Worm (Caenorhabditis elegans) whole organism, L4 larva: Measurements from ENCODE around the gene eak-7.

ENCODE experiments used
- D1046.2 ChIP-seq: fragments of 200-800 bp; sonication (Bioruptor generic); IDR thresholded peaks from 2 replicates; pipeline ENCODE4 v1.3.6; 2022; ENCODE audit warnings: missing genetic modification characterization, missing compliant biosample characterization
- F26F4.8 ChIP-seq: fragments of 200-800 bp; sonication (Bioruptor generic); conservative IDR thresholded peaks from 2 replicates; pipeline ENCODE4 v1.3.6; 2022; ENCODE audit warnings: missing genetic modification characterization, missing compliant biosample characterization
- T20F7.1 ChIP-seq: fragments of 200-800 bp; sonication (Bioruptor generic); optimal IDR thresholded peaks from 2 replicates; lab custom pipeline; 2018; ENCODE audit warnings: mild to moderate bottlenecking, missing genetic modification characterization, missing compliant biosample characterization
- T26A8.4 ChIP-seq: fragments of 200-800 bp; sonication (Bioruptor generic); IDR thresholded peaks from 2 replicates; pipeline ENCODE4 v1.3.6; 2022; ENCODE audit warnings: missing genetic modification characterization, missing compliant biosample characterization
- Y105C5A.15 ChIP-seq: fragments of 200-800 bp; sonication (Bioruptor generic); IDR thresholded peaks from 2 replicates; pipeline ENCODE4 v1.3.6; 2022; ENCODE audit warnings: missing genetic modification characterization, missing compliant biosample characterization
- Y48G9A.11 ChIP-seq: fragments of 200-800 bp; sonication (Bioruptor generic); IDR thresholded peaks from 2 replicates; pipeline ENCODE4 v1.3.6; 2022; ENCODE audit warnings: missing genetic modification reagents, missing genetic modification characterization, missing compliant biosample characterization
- ZK337.2 ChIP-seq: fragments of 200-800 bp; sonication (Bioruptor generic); IDR thresholded peaks from 2 replicates; pipeline ENCODE4 v1.3.6; 2022; ENCODE audit warnings: missing genetic modification reagents, missing genetic modification characterization, missing compliant biosample characterization
- aly-2 ChIP-seq: sonication (generic microtip); optimal IDR thresholded peaks from 2 replicates; lab custom pipeline; 2018; ENCODE audit warnings: missing biosample characterization, missing genetic modification characterization
- ceh-32 ChIP-seq: sonication (generic microtip); optimal IDR thresholded peaks from 2 replicates; lab custom pipeline; 2016; ENCODE audit warnings: mild to moderate bottlenecking, missing genetic modification characterization, missing compliant biosample characterization; ENCODE audit not compliant: poor library complexity
- ceh-62 ChIP-seq: sonication (generic microtip); optimal IDR thresholded peaks from 2 replicates; lab custom pipeline; 2017; ENCODE audit warnings: missing biosample characterization, missing genetic modification characterization
- ces-1 ChIP-seq: fragments of 150-350 bp; sonication (generic microtip); optimal IDR thresholded peaks from 4 replicates; lab custom pipeline; 2014; ENCODE audit warnings: missing biosample characterization, missing genetic modification reagents, missing genetic modification characterization
- ctbp-1 ChIP-seq: fragments of 200-800 bp; sonication (Bioruptor generic); IDR thresholded peaks from 2 replicates; pipeline ENCODE4 v1.3.6; 2022; ENCODE audit warnings: missing genetic modification reagents, missing genetic modification characterization, missing compliant biosample characterization
- daf-16 ChIP-seq, 3 experiments: sonication (generic microtip); optimal IDR thresholded peaks; 2 replicates each; lab custom pipeline; 2016 to 2017; ENCODE audit warnings: missing genetic modification characterization in 3 of 3, missing genetic modification reagents in 3 of 3, mild to moderate bottlenecking in 2 of 3, missing compliant biosample characterization in 2 of 3, missing biosample characterization in 1 of 3, moderate library complexity in 1 of 3
- daf-19 ChIP-seq: fragments of 200-800 bp; sonication (Bioruptor generic); conservative IDR thresholded peaks from 2 replicates; pipeline ENCODE4 v1.3.6; 2022; ENCODE audit warnings: missing genetic modification characterization, missing compliant biosample characterization
- dpl-1 ChIP-seq: fragments of 150-350 bp; optimal IDR thresholded peaks from 2 replicates; lab custom pipeline; 2014; ENCODE audit warnings: missing biosample characterization, missing genetic modification reagents, missing genetic modification characterization
- duxl-1 ChIP-seq: sonication (generic microtip); optimal IDR thresholded peaks from 2 replicates; lab custom pipeline; 2016; ENCODE audit warnings: mild to moderate bottlenecking, missing genetic modification characterization, moderate library complexity, missing compliant biosample characterization; ENCODE audit not compliant: poor library complexity
- dve-1 ChIP-seq: sonication (generic microtip); optimal IDR thresholded peaks from 2 replicates; lab custom pipeline; 2017; ENCODE audit warnings: antibody characterized with exemption, mild to moderate bottlenecking, missing genetic modification characterization, missing compliant biosample characterization; ENCODE audit not compliant: insufficient read depth
- fkh-10 ChIP-seq: fragments of 150-350 bp; optimal IDR thresholded peaks from 2 replicates; lab custom pipeline; 2014; ENCODE audit warnings: missing biosample characterization, missing genetic modification reagents, missing genetic modification characterization
- fos-1 ChIP-seq: fragments of 150-350 bp; optimal IDR thresholded peaks from 2 replicates; lab custom pipeline; 2014; ENCODE audit warnings: missing biosample characterization, missing genetic modification characterization
- gei-8 ChIP-seq: fragments of 200-800 bp; sonication (Bioruptor generic); optimal IDR thresholded peaks from 2 replicates; lab custom pipeline; 2018; ENCODE audit warnings: mild to moderate bottlenecking, missing genetic modification characterization, missing compliant biosample characterization
- hif-1 ChIP-seq, 2 experiments: sonication (generic microtip); optimal IDR thresholded peaks; 2 replicates each; lab custom pipeline; 2016 to 2017; ENCODE audit warnings: missing compliant biosample characterization in 2 of 2, missing genetic modification characterization in 2 of 2, missing genetic modification reagents in 2 of 2, missing genotype in 2 of 2, mild to moderate bottlenecking in 1 of 2
- hlh-11 ChIP-seq: fragments of 200-800 bp; sonication (Bioruptor generic); optimal IDR thresholded peaks from 2 replicates; lab custom pipeline; 2018; ENCODE audit warnings: mild to moderate bottlenecking, missing genetic modification characterization, missing compliant biosample characterization
- hlh-30 ChIP-seq: sonication (generic microtip); optimal IDR thresholded peaks from 2 replicates; lab custom pipeline; 2017; ENCODE audit warnings: antibody characterized with exemption, mild to moderate bottlenecking, missing genetic modification characterization, missing compliant biosample characterization; ENCODE audit not compliant: insufficient read depth
- hmg-1.1 ChIP-seq: fragments of 200-800 bp; sonication (Bioruptor generic); IDR thresholded peaks from 2 replicates; pipeline ENCODE4 v1.3.6; 2022; ENCODE audit warnings: missing genetic modification reagents, missing genetic modification characterization, missing compliant biosample characterization
- lim-7 ChIP-seq: fragments of 200-800 bp; sonication (Bioruptor generic); IDR thresholded peaks from 2 replicates; pipeline ENCODE4 v1.3.6; 2022; ENCODE audit warnings: missing genetic modification characterization, missing compliant biosample characterization
- lin-15B ChIP-seq: fragments of 150-350 bp; sonication (generic microtip); optimal IDR thresholded peaks from 3 replicates; lab custom pipeline; 2014; ENCODE audit warnings: missing biosample characterization, missing genetic modification characterization
- lin-38 ChIP-seq: fragments of 200-800 bp; sonication (Bioruptor generic); IDR thresholded peaks from 2 replicates; pipeline ENCODE4 v1.3.6; 2022; ENCODE audit warnings: missing genetic modification reagents, missing genetic modification characterization, missing compliant biosample characterization
- lsy-2 ChIP-seq, 2 experiments: fragments of 150-350 bp in 1 of 2; sonication (generic microtip) in 1 of 2; optimal IDR thresholded peaks; 2 replicates each; lab custom pipeline; 2014 to 2017; ENCODE audit warnings: missing biosample characterization in 2 of 2, missing genetic modification characterization in 2 of 2
- madf-5 ChIP-seq, 2 experiments: fragments of 200-800 bp; sonication (Bioruptor generic); IDR thresholded peaks; 2 replicates each; pipeline ENCODE4 v1.3.6; 2022; ENCODE audit warnings: missing compliant biosample characterization in 2 of 2, missing genetic modification characterization in 2 of 2
- mdl-1 ChIP-seq, 2 experiments: fragments of 150-350 bp in 1 of 2; sonication (generic microtip) in 1 of 2; optimal IDR thresholded peaks; 2 replicates each; lab custom pipeline; 2014 to 2017; ENCODE audit warnings: missing biosample characterization in 2 of 2, missing genetic modification characterization in 2 of 2
- mdt-29 ChIP-seq: fragments of 200-800 bp; sonication (Bioruptor generic); IDR thresholded peaks from 2 replicates; pipeline ENCODE4 v1.3.6; 2022; ENCODE audit warnings: missing genetic modification reagents, missing genetic modification characterization, missing compliant biosample characterization
- mxl-3 ChIP-seq: fragments of 200-800 bp; sonication (Bioruptor generic); optimal IDR thresholded peaks from 2 replicates; lab custom pipeline; 2018; ENCODE audit warnings: mild to moderate bottlenecking, missing genetic modification characterization, missing compliant biosample characterization
- nhr-10 ChIP-seq: fragments of 150-350 bp; optimal IDR thresholded peaks from 2 replicates; lab custom pipeline; 2014; ENCODE audit warnings: missing biosample characterization, missing genetic modification characterization
- nhr-102 ChIP-seq: sonication (generic microtip); optimal IDR thresholded peaks from 2 replicates; lab custom pipeline; 2016; ENCODE audit warnings: mild to moderate bottlenecking, missing genetic modification characterization, moderate library complexity, missing compliant biosample characterization
- nhr-11 ChIP-seq: fragments of 150-350 bp; optimal IDR thresholded peaks from 2 replicates; lab custom pipeline; 2014; ENCODE audit warnings: missing biosample characterization, missing genetic modification characterization
- nhr-111 ChIP-seq: fragments of 200-800 bp; sonication (Bioruptor generic); optimal IDR thresholded peaks from 2 replicates; lab custom pipeline; 2018; ENCODE audit warnings: mild to moderate bottlenecking, missing genetic modification characterization, missing compliant biosample characterization
- nhr-28 ChIP-seq: fragments of 150-350 bp; optimal IDR thresholded peaks from 2 replicates; lab custom pipeline; 2014; ENCODE audit warnings: missing biosample characterization, missing genetic modification characterization
- nhr-42 ChIP-seq: fragments of 200-800 bp; sonication (Bioruptor generic); IDR thresholded peaks from 2 replicates; pipeline ENCODE4 v1.3.6; 2022; ENCODE audit warnings: missing genetic modification characterization, missing compliant biosample characterization
- nhr-48 ChIP-seq: sonication (generic microtip); optimal IDR thresholded peaks from 2 replicates; lab custom pipeline; 2016; ENCODE audit warnings: mild to moderate bottlenecking, missing genetic modification characterization, missing compliant biosample characterization
- nhr-76 ChIP-seq: fragments of 150-350 bp; optimal IDR thresholded peaks from 2 replicates; lab custom pipeline; 2014; ENCODE audit warnings: missing biosample characterization, missing genetic modification characterization
- pha-4 ChIP-seq, 2 experiments: fragments of 150-350 bp in 1 of 2; fragments of 200-800 bp in 1 of 2; sonication (Bioruptor generic) in 1 of 2; IDR thresholded peaks in 1 of 2; optimal IDR thresholded peaks in 1 of 2; 2 replicates each; pipeline versions ENCODE4 v1.3.6 to Lab custom; 2014 to 2022; ENCODE audit warnings: missing genetic modification characterization in 2 of 2, missing genetic modification reagents in 2 of 2, missing biosample characterization in 1 of 2, missing compliant biosample characterization in 1 of 2
- saeg-2 ChIP-seq: fragments of 200-800 bp; sonication (Bioruptor generic); IDR thresholded peaks from 2 replicates; pipeline ENCODE4 v1.3.6; 2022; ENCODE audit warnings: missing genetic modification reagents, missing genetic modification characterization, missing compliant biosample characterization
- snpc-1.2 ChIP-seq: fragments of 200-800 bp; sonication (Bioruptor generic); IDR thresholded peaks from 2 replicates; pipeline ENCODE4 v1.3.6; 2022; ENCODE audit warnings: missing genetic modification reagents, missing genetic modification characterization, missing compliant biosample characterization
- snpc-4 ChIP-seq: fragments of 150-350 bp; optimal IDR thresholded peaks from 2 replicates; lab custom pipeline; 2014; ENCODE audit warnings: missing biosample characterization, missing genetic modification characterization
- spr-1 ChIP-seq: sonication (generic microtip); optimal IDR thresholded peaks from 2 replicates; lab custom pipeline; 2016; ENCODE audit warnings: mild to moderate bottlenecking, missing genetic modification characterization, missing compliant biosample characterization
- spr-3 ChIP-seq: fragments of 200-800 bp; sonication (Bioruptor generic); optimal IDR thresholded peaks from 2 replicates; lab custom pipeline; 2018; ENCODE audit warnings: mild to moderate bottlenecking, missing genetic modification characterization, missing compliant biosample characterization
- tag-97 ChIP-seq: fragments of 200-800 bp; sonication (Bioruptor generic); IDR thresholded peaks from 2 replicates; pipeline ENCODE4 v1.3.6; 2022; ENCODE audit warnings: missing genetic modification characterization, missing compliant biosample characterization
- unc-39 ChIP-seq: sonication (generic microtip); optimal IDR thresholded peaks from 2 replicates; lab custom pipeline; 2017; ENCODE audit warnings: missing biosample characterization, missing genetic modification characterization
- zag-1 ChIP-seq: fragments of 150-350 bp; optimal IDR thresholded peaks from 2 replicates; lab custom pipeline; 2014; ENCODE audit warnings: missing biosample characterization, missing genetic modification characterization
- zip-2 ChIP-seq: fragments of 150-350 bp; optimal IDR thresholded peaks from 2 replicates; lab custom pipeline; 2014; ENCODE audit warnings: missing biosample characterization, missing genetic modification characterization
- ztf-11 ChIP-seq: fragments of 150-350 bp; optimal IDR thresholded peaks from 2 replicates; lab custom pipeline; 2014; ENCODE audit warnings: missing biosample characterization, missing genetic modification characterization

eak-7 gene

ce11 chrIV:12600941-12601340 lies 35.2 kb upstream of the eak-7 start:
- TF ChIP-seq ceh-62 (tag; lab: Kevin White, UChicago) = no peak
- no peak for TF ChIP-seq dpl-1 (GFP tag; lab: Kevin White, UChicago)
- peak; percentile 91 for TF ChIP-seq hlh-11 (tag; lab: Kevin White, UChicago)
- TF ChIP-seq T20F7.1 = peak; percentile 53
- TF ChIP-seq fos-1 (tag; lab: Kevin White, UChicago) = no peak
- peak; percentile 91 for TF ChIP-seq nhr-28 (tag; lab: Kevin White, UChicago)
- peak; percentile 98 for TF ChIP-seq nhr-102 (tag; lab: Kevin White, UChicago)
- no peak for TF ChIP-seq nhr-111 (GFP tag; lab: Kevin White, UChicago)
- TF ChIP-seq lsy-2 (tag; optimal IDR thresholded peaks at IDR 0.05; lab: Kevin White, UChicago) = peak in 1 of 2 experiments; percentile 38
- TF ChIP-seq mdl-1 (tag; optimal IDR thresholded peaks at IDR 0.05; lab: Kevin White, UChicago) = peak in 1 of 2 experiments; percentile 7
- peak; percentile 89 for TF ChIP-seq dve-1
- no peak for TF ChIP-seq ceh-32
- no peak for TF ChIP-seq Y105C5A.15 (GFP tag; lab: Robert Waterston, UW)
- no peak for TF ChIP-seq Y48G9A.11
- no peak for TF ChIP-seq spr-1 (tag; lab: Kevin White, UChicago)
- TF ChIP-seq daf-19 (GFP tag; lab: Robert Waterston, UW) = no peak
- TF ChIP-seq ces-1 (GFP tag; lab: Kevin White, UChicago) = no peak
- no peak for TF ChIP-seq aly-2 (tag; lab: Kevin White, UChicago)
- peak; percentile 92 for TF ChIP-seq nhr-48 (tag; lab: Kevin White, UChicago)
- no peak for TF ChIP-seq mxl-3 (GFP tag; lab: Kevin White, UChicago)
- no peak for TF ChIP-seq unc-39 (tag; lab: Kevin White, UChicago)
- TF ChIP-seq lin-15B (tag; lab: Kevin White, UChicago) = no peak
- TF ChIP-seq nhr-10 (tag; lab: Kevin White, UChicago) = peak; percentile 40
- TF ChIP-seq saeg-2 = peak; percentile 69; the same call in 1 of the 2 replicates
- no peak for TF ChIP-seq nhr-76 (tag; lab: Kevin White, UChicago)
- TF ChIP-seq hmg-1.1 (GFP tag; lab: Robert Waterston, UW) = no peak
- peak; percentile 18 for TF ChIP-seq hlh-30 (tag; lab: Kevin White, UChicago)
- TF ChIP-seq snpc-1.2 = no peak
- no peak for TF ChIP-seq lin-38 (GFP tag; lab: Robert Waterston, UW)
- no peak for TF ChIP-seq nhr-11
- no peak for TF ChIP-seq mdt-29 (GFP tag; lab: Robert Waterston, UW)
- TF ChIP-seq T26A8.4 (GFP tag; lab: Robert Waterston, UW) = peak; percentile 38; the same call in 1 of the 2 replicates
- no peak for TF ChIP-seq snpc-4 (tag; lab: Kevin White, UChicago)
- no peak for TF ChIP-seq lim-7 (GFP tag; lab: Robert Waterston, UW)
- TF ChIP-seq D1046.2 (GFP tag; lab: Robert Waterston, UW) = no peak
- TF ChIP-seq pha-4 (GFP tag; IDR thresholded peaks at IDR 0.05; lab: Robert Waterston, UW) = peak; percentile 30; the same call in 1 of the 2 replicates
- no peak for TF ChIP-seq pha-4 (tag; optimal IDR thresholded peaks at IDR 0.05; lab: Kevin White, UChicago)
- TF ChIP-seq ctbp-1 (GFP tag; lab: Robert Waterston, UW) = no peak
- no peak for TF ChIP-seq nhr-42 (GFP tag; lab: Robert Waterston, UW)
- TF ChIP-seq hif-1 (tag; optimal IDR thresholded peaks at IDR 0.05; lab: Kevin White, UChicago) = no peak
- TF ChIP-seq zip-2 (tag; lab: Kevin White, UChicago) = no peak
- no peak for TF ChIP-seq gei-8
- TF ChIP-seq daf-16 (GFP tag; optimal IDR thresholded peaks at IDR 0.05; lab: Kevin White, UChicago) = peak in 1 of 2 experiments; percentile 71
- TF ChIP-seq daf-16 (tag; optimal IDR thresholded peaks at IDR 0.05; lab: Kevin White, UChicago) = peak; percentile 97
- TF ChIP-seq duxl-1 (tag; lab: Kevin White, UChicago) = no peak
- no peak for TF ChIP-seq madf-5 (GFP tag; IDR thresholded peaks at IDR 0.05; lab: Robert Waterston, UW)
- TF ChIP-seq zag-1 (tag; lab: Kevin White, UChicago) = no peak
- TF ChIP-seq spr-3 (GFP tag; lab: Kevin White, UChicago) = no peak
- no peak for TF ChIP-seq F26F4.8
- TF ChIP-seq ztf-11 = no peak
- TF ChIP-seq ZK337.2 (GFP tag; lab: Robert Waterston, UW) = no peak
- no peak for TF ChIP-seq tag-97 (GFP tag; lab: Robert Waterston, UW)
- no peak for TF ChIP-seq fkh-10
